Fruit fly (Drosophila melanogaster): ENCODE data around the gene CG12003.

DNA sequence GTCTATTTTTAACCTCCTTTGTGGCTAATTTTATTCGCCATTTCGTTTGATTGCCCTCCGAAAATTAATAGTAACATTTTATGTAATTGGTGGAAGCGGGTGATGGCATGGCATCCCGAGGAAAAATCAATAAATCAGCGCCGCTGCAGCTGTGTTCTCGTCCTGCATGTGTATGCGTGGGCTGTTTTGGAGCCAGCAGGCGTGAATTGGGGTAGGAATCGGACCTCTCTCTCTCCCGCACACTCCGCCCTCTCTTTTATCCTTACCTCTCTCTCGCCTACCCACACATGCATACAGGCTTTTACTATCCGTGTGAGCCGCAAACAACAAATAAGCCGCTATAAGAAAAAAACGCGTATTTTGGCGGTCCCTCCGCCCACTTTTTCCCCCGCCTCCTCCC is 12.1 kb downstream of the CG12003 start:
- TF ChIP-seq croc (GFP tag; conservative IDR thresholded peaks at IDR 0.05): no peak
- TF ChIP-seq tna (GFP tag; IDR thresholded peaks at IDR 0.05; ENCODE audit: partially characterized antibody): no peak
- no peak for TF ChIP-seq kni (GFP tag; optimal IDR thresholded peaks at IDR 0.05)
- TF ChIP-seq Fer1 (GFP tag; optimal IDR thresholded peaks at IDR 0.05): no peak
- TF ChIP-seq Dek (tag; optimal IDR thresholded peaks at IDR 0.05): no peak
- TF ChIP-seq lola (GFP tag; optimal IDR thresholded peaks at IDR 0.05): no peak
- no peak for TF ChIP-seq CG15269 (tag; optimal IDR thresholded peaks at IDR 0.05)
- no peak for TF ChIP-seq CG11560 (tag; IDR thresholded peaks at IDR 0.05)
- TF ChIP-seq jumu (GFP tag; optimal IDR thresholded peaks at IDR 0.05): no peak
- TF ChIP-seq Lpt (GFP tag; optimal IDR thresholded peaks at IDR 0.05): no peak
- TF ChIP-seq hkb (optimal IDR thresholded peaks at IDR 0.05): no peak
- peak; percentile 15; the same call in 1 of the 2 replicates for TF ChIP-seq hkb (GFP tag; IDR thresholded peaks at IDR 0.05)
- no peak for TF ChIP-seq CG1647 (GFP tag; optimal IDR thresholded peaks at IDR 0.05)
- no peak for TF ChIP-seq CG7786 (GFP tag; optimal IDR thresholded peaks at IDR 0.05)
- TF ChIP-seq CG10979 (tag; optimal IDR thresholded peaks at IDR 0.05): no peak

Measured in whole organism, embryonic.